Worm (Caenorhabditis elegans): ENCODE measurements around the gene mtl-2.

DNA sequence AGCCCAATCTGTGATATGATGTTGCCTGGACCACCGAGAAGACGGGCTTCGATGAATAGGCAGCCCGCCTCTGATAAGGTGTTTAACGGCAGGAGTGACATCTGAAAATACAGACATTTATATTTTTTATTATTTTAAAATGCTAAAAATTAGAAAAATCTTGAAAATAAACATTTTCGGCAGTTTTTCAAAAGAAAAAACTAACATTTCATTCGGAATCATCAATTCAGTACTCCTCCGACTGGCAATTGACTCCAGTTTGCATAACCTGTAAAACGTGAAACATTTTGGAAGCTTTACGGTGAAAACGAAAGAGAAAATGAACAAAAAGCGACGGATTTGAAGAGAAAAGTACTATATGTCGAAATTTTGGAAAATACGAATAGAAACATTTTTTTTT is 12.7 kb downstream of the mtl-2 start, which contains the start of gene ric-7:
- no peak for TF ChIP-seq hnd-1 (tag; optimal IDR thresholded peaks at IDR 0.05)
- no peak for TF ChIP-seq ama-1 (optimal IDR thresholded peaks at IDR 0.05)
- TF ChIP-seq B0310.2 (tag; optimal IDR thresholded peaks at IDR 0.05): no peak
- no peak for TF ChIP-seq hmbx-1 (tag; optimal IDR thresholded peaks at IDR 0.05)
- no peak for TF ChIP-seq tbx-37 (GFP tag; conservative IDR thresholded peaks at IDR 0.05)
- no peak for TF ChIP-seq aly-1 (tag; optimal IDR thresholded peaks at IDR 0.05)

Data from whole organism, early embryonic.